Worm (Caenorhabditis elegans) whole organism, L2 larva: ENCODE measurements around the gene fbxa-107.
A peak's percentile ranks its signal among the peaks of the same experiment; 100 is the strongest.

Experiments
- C34F6.9 ChIP-seq: fragments of 150-350 bp; optimal IDR thresholded peaks from 2 replicates; lab custom pipeline; 2014; ENCODE audit warnings: missing biosample characterization, missing genetic modification characterization
- F13H6.1 ChIP-seq: sonication (generic microtip); optimal IDR thresholded peaks from 2 replicates; lab custom pipeline; 2016; ENCODE audit warnings: missing genetic modification characterization, missing compliant biosample characterization
- R02D3.7 ChIP-seq: fragments of 150-350 bp; optimal IDR thresholded peaks from 2 replicates; lab custom pipeline; 2014; ENCODE audit warnings: missing biosample characterization, missing genetic modification characterization
- Y55F3AM.14 ChIP-seq: fragments of 200-800 bp; sonication (Bioruptor generic); optimal IDR thresholded peaks from 2 replicates; lab custom pipeline; 2018; ENCODE audit warnings: mild to moderate bottlenecking, missing genetic modification characterization, missing compliant biosample characterization
- alr-1 ChIP-seq: fragments of 150-350 bp; optimal IDR thresholded peaks from 2 replicates; lab custom pipeline; 2014; ENCODE audit warnings: missing biosample characterization, missing genetic modification characterization
- aly-2 ChIP-seq: fragments of 150-350 bp; optimal IDR thresholded peaks from 2 replicates; lab custom pipeline; 2014; ENCODE audit warnings: missing biosample characterization, missing genetic modification characterization
- blmp-1 ChIP-seq: sonication (generic microtip); optimal IDR thresholded peaks from 2 replicates; lab custom pipeline; 2017; ENCODE audit warnings: missing genetic modification characterization, mild to moderate bottlenecking, missing compliant biosample characterization, antibody characterized with exemption, moderate library complexity; ENCODE audit not compliant: insufficient read depth
- ceh-16 ChIP-seq: fragments of 150-350 bp; optimal IDR thresholded peaks from 2 replicates; lab custom pipeline; 2014; ENCODE audit warnings: missing biosample characterization, missing genetic modification characterization
- ceh-82 ChIP-seq: fragments of 150-350 bp; optimal IDR thresholded peaks from 2 replicates; lab custom pipeline; 2014; ENCODE audit warnings: missing biosample characterization, missing genetic modification characterization
- crh-2 ChIP-seq: sonication (generic microtip); optimal IDR thresholded peaks from 2 replicates; lab custom pipeline; 2017; ENCODE audit warnings: missing biosample characterization, missing genetic modification characterization
- egl-27 ChIP-seq: sonication (generic microtip); optimal IDR thresholded peaks from 3 replicates; lab custom pipeline; 2017; ENCODE audit warnings: missing biosample characterization, missing genetic modification reagents, missing genetic modification characterization
- elt-1 ChIP-seq: fragments of 150-350 bp; optimal IDR thresholded peaks from 2 replicates; lab custom pipeline; 2014; ENCODE audit warnings: missing biosample characterization, missing genetic modification characterization
- elt-3 ChIP-seq: sonication (generic microtip); optimal IDR thresholded peaks from 2 replicates; lab custom pipeline; 2017; ENCODE audit warnings: missing biosample characterization, missing genetic modification characterization
- fos-1 ChIP-seq: fragments of 150-350 bp; optimal IDR thresholded peaks from 2 replicates; lab custom pipeline; 2014; ENCODE audit warnings: missing biosample characterization, missing genetic modification characterization
- gmeb-1 ChIP-seq: fragments of 150-350 bp; optimal IDR thresholded peaks from 2 replicates; lab custom pipeline; 2014; ENCODE audit warnings: missing biosample characterization, missing genetic modification characterization
- lin-39 ChIP-seq: fragments of 150-350 bp; optimal IDR thresholded peaks from 2 replicates; lab custom pipeline; 2014; ENCODE audit warnings: missing biosample characterization, missing genetic modification reagents, missing genetic modification characterization
- mbf-1 ChIP-seq: sonication (generic microtip); optimal IDR thresholded peaks from 2 replicates; lab custom pipeline; 2017; ENCODE audit warnings: missing biosample characterization, missing genetic modification characterization
- mdl-1 ChIP-seq, 2 experiments: fragments of 150-350 bp in 1 of 2; sonication (generic microtip) in 1 of 2; optimal IDR thresholded peaks; 2 replicates each; lab custom pipeline; 2017; ENCODE audit warnings: missing biosample characterization in 2 of 2, missing genetic modification characterization in 2 of 2
- nhr-12 ChIP-seq: fragments of 150-350 bp; optimal IDR thresholded peaks from 2 replicates; lab custom pipeline; 2014; ENCODE audit warnings: missing biosample characterization, missing genetic modification characterization
- nhr-129 ChIP-seq: fragments of 150-350 bp; optimal IDR thresholded peaks from 2 replicates; lab custom pipeline; 2014; ENCODE audit warnings: missing biosample characterization, missing genetic modification characterization
- nhr-21 ChIP-seq: fragments of 150-350 bp; optimal IDR thresholded peaks from 2 replicates; lab custom pipeline; 2014; ENCODE audit warnings: missing biosample characterization, missing genetic modification characterization
- nhr-237 ChIP-seq: fragments of 150-350 bp; optimal IDR thresholded peaks from 2 replicates; lab custom pipeline; 2014; ENCODE audit warnings: missing biosample characterization, missing genetic modification characterization
- nhr-25 ChIP-seq: fragments of 150-350 bp; sonication (generic microtip); optimal IDR thresholded peaks from 3 replicates; lab custom pipeline; 2014; ENCODE audit warnings: missing biosample characterization, missing genetic modification characterization
- nhr-6 ChIP-seq: fragments of 150-350 bp; optimal IDR thresholded peaks from 2 replicates; lab custom pipeline; 2014; ENCODE audit warnings: missing biosample characterization, missing genetic modification characterization
- sem-4 ChIP-seq: fragments of 150-350 bp; optimal IDR thresholded peaks from 2 replicates; lab custom pipeline; 2014; ENCODE audit warnings: missing biosample characterization, missing genetic modification reagents, missing genetic modification characterization
- skn-1 ChIP-seq: sonication (generic microtip); optimal IDR thresholded peaks from 2 replicates; lab custom pipeline; 2017; ENCODE audit warnings: missing biosample characterization, missing genetic modification characterization
- sma-9 ChIP-seq, 2 experiments: fragments of 150-350 bp in 1 of 2; sonication (generic microtip) in 1 of 2; optimal IDR thresholded peaks; 2 replicates each; lab custom pipeline; 2014 to 2016; ENCODE audit warnings: missing genetic modification characterization in 2 of 2, mild to moderate bottlenecking in 1 of 2, missing biosample characterization in 1 of 2, missing compliant biosample characterization in 1 of 2, missing genetic modification reagents in 1 of 2, moderate library complexity in 1 of 2
- snpc-4 ChIP-seq: fragments of 150-350 bp; optimal IDR thresholded peaks from 2 replicates; lab custom pipeline; 2014; ENCODE audit warnings: missing biosample characterization, missing genetic modification characterization
- unc-39 ChIP-seq: fragments of 150-350 bp; optimal IDR thresholded peaks from 2 replicates; lab custom pipeline; 2014; ENCODE audit warnings: missing biosample characterization, missing genetic modification characterization
- unc-55 ChIP-seq: fragments of 150-350 bp; sonication (generic microtip); optimal IDR thresholded peaks from 3 replicates; lab custom pipeline; 2014; ENCODE audit warnings: missing biosample characterization, missing genetic modification reagents, missing genetic modification characterization
- unc-62 ChIP-seq: fragments of 150-350 bp; optimal IDR thresholded peaks from 2 replicates; lab custom pipeline; 2014; ENCODE audit warnings: missing biosample characterization, missing genetic modification reagents, missing genetic modification characterization
- zag-1 ChIP-seq: fragments of 150-350 bp; optimal IDR thresholded peaks from 2 replicates; lab custom pipeline; 2014; ENCODE audit warnings: missing biosample characterization, missing genetic modification characterization
- ztf-11 ChIP-seq: sonication (generic microtip); optimal IDR thresholded peaks from 2 replicates; lab custom pipeline; 2017; ENCODE audit warnings: missing biosample characterization, missing genetic modification characterization

The fbxa-107 gene

ce11 chrV:18115054-18115453 lies 8.7 kb upstream of the fbxa-107 start:
- peak; percentile 45 for TF ChIP-seq unc-55

- TF ChIP-seq skn-1, result no peak
- no peak for TF ChIP-seq nhr-129 (tag; lab: Kevin White, UChicago)
- TF ChIP-seq unc-55, result no peak
- no peak for TF ChIP-seq alr-1 (tag; lab: Kevin White, UChicago)
- TF ChIP-seq unc-39, result no peak
- no peak for TF ChIP-seq crh-2 (tag; lab: Kevin White, UChicago)
- TF ChIP-seq aly-2 (tag; lab: Kevin White, UChicago), result no peak
These were observed 1.3 kb downstream of the fbxa-107 start, which contains the start of gene fbxa-210 for ce11 chrV:18125075-18125474. Gene fbxa-210 (plus strand): TSS chrV:18125375.

- TF ChIP-seq blmp-1, result no peak
- no peak for TF ChIP-seq nhr-25 (tag; lab: Kevin White, UChicago)
- TF ChIP-seq lin-39 (tag; lab: Kevin White, UChicago), result no peak
- no peak for TF ChIP-seq F13H6.1 (tag; lab: Kevin White, UChicago)
- TF ChIP-seq unc-55, result no peak
- TF ChIP-seq R02D3.7 (tag; lab: Kevin White, UChicago), result no peak
- no peak for TF ChIP-seq nhr-6
- TF ChIP-seq unc-39, result no peak
- no peak for TF ChIP-seq sma-9 (GFP tag; optimal IDR thresholded peaks at IDR 0.05; lab: Kevin White, UChicago)
- no peak for TF ChIP-seq sma-9 (tag; optimal IDR thresholded peaks at IDR 0.05; lab: Kevin White, UChicago)
- TF ChIP-seq Y55F3AM.14 (GFP tag; lab: Kevin White, UChicago), result no peak
- TF ChIP-seq unc-62, result no peak
- TF ChIP-seq C34F6.9 (tag; lab: Kevin White, UChicago), result no peak
- TF ChIP-seq, all 48 proteins: peak for 0
These were observed 3.5 kb downstream of the fbxa-107 start, which contains the start of gene fbxa-211 for ce11 chrV:18127192-18127591. Gene fbxa-211 (plus strand): TSS chrV:18127519.

- TF ChIP-seq ztf-11 (tag; lab: Kevin White, UChicago), result no peak
- TF ChIP-seq mbf-1 (tag; lab: Kevin White, UChicago), result no peak
- no peak for TF ChIP-seq aly-2 (tag; lab: Kevin White, UChicago)
- TF ChIP-seq alr-1 (tag; lab: Kevin White, UChicago), result no peak
- TF ChIP-seq ceh-16, result no peak
- TF ChIP-seq unc-39, result no peak
- no peak for TF ChIP-seq nhr-129 (tag; lab: Kevin White, UChicago)
- no peak for TF ChIP-seq fos-1 (tag; lab: Kevin White, UChicago)
- TF ChIP-seq mdl-1 (tag; optimal IDR thresholded peaks at IDR 0.05; lab: Kevin White, UChicago), result no peak
- TF ChIP-seq nhr-237 (tag; lab: Kevin White, UChicago), result no peak
- no peak for TF ChIP-seq unc-62
- no peak for TF ChIP-seq snpc-4
These were observed 4.8 kb downstream of the fbxa-107 start for ce11 chrV:18128545-18128944.

- no peak for TF ChIP-seq C34F6.9 (tag; lab: Kevin White, UChicago)
- no peak for TF ChIP-seq elt-1 (tag; lab: Kevin White, UChicago)
- TF ChIP-seq alr-1 (tag; lab: Kevin White, UChicago), result no peak
- no peak for TF ChIP-seq nhr-12
- TF ChIP-seq aly-2 (tag; lab: Kevin White, UChicago), result no peak
- no peak for TF ChIP-seq fos-1 (tag; lab: Kevin White, UChicago)
- TF ChIP-seq elt-3 (tag; lab: Kevin White, UChicago), result no peak
- no peak for TF ChIP-seq gmeb-1 (tag; lab: Kevin White, UChicago)
- TF ChIP-seq nhr-21 (tag; lab: Kevin White, UChicago), result no peak
- TF ChIP-seq snpc-4, result no peak
- no peak for TF ChIP-seq sem-4 (tag; lab: Kevin White, UChicago)
- no peak for TF ChIP-seq zag-1 (tag; lab: Kevin White, UChicago)
- no peak for TF ChIP-seq ceh-82 (tag; lab: Kevin White, UChicago)
These were observed 7.3 kb downstream of the fbxa-107 start, which contains the start of gene Y37H2A.12 for ce11 chrV:18131049-18131448. Gene Y37H2A.12 (minus strand): TSS chrV:18131129.

- TF ChIP-seq egl-27 (tag; lab: Kevin White, UChicago) (no peak), ceh-82 (tag; lab: Kevin White, UChicago) (no peak), mbf-1 (tag; lab: Kevin White, UChicago) (no peak), ztf-11 (tag; lab: Kevin White, UChicago) (no peak)
These were observed 9.4 kb downstream of the fbxa-107 start, which contains the start of gene Y37H2A.18 for ce11 chrV:18133177-18133576. Gene Y37H2A.18 (minus strand): TSS chrV:18133277.
